Worm (Caenorhabditis elegans) whole organism, L4/young adult: ENCODE results near the gene byn-1.

Experiments used
- W03F9.2 ChIP-seq: fragments of 150-350 bp; optimal IDR thresholded peaks from 2 replicates; lab custom pipeline; 2014; ENCODE audit warnings: missing biosample characterization, missing genetic modification characterization
- dao-5 ChIP-seq: sonication (generic microtip); optimal IDR thresholded peaks from 2 replicates; lab custom pipeline; 2016; ENCODE audit warnings: missing genotype, missing genetic modification characterization, moderate library complexity, missing compliant biosample characterization
- him-1 ChIP-seq: sonication (generic microtip); optimal IDR thresholded peaks from 2 replicates; lab custom pipeline; 2016; ENCODE audit warnings: missing genotype, missing genetic modification reagents, missing genetic modification characterization, missing compliant biosample characterization

byn-1 gene

ce11 chrIII:6904468-6904867, 27.3 kb upstream of the byn-1 start:
- TF ChIP-seq dao-5 (tag; lab: Kevin White, UChicago) (no peak), W03F9.2 (no peak), him-1 (no peak)

ce11 chrIII:6906409-6906808, 25.4 kb upstream of the byn-1 start, which contains the start of gene T07E3.2:
Gene T07E3.2, plus strand, starts transcription at chrIII:6906709.
- TF ChIP-seq W03F9.2, result no peak
- no peak for TF ChIP-seq dao-5 (tag; lab: Kevin White, UChicago)
- no peak for TF ChIP-seq him-1

ce11 chrIII:6912381-6912780, 19.4 kb upstream of the byn-1 start, which contains the start of gene pdf-1:
Gene pdf-1, minus strand, starts transcription at chrIII:6912481.
- TF ChIP-seq him-1 (no peak), W03F9.2 (no peak), dao-5 (tag; lab: Kevin White, UChicago) (no peak)

ce11 chrIII:6914840-6915239, 17.0 kb upstream of the byn-1 start:
- TF ChIP-seq dao-5 (tag; lab: Kevin White, UChicago), result no peak

ce11 chrIII:6928725-6929124, 3.1 kb upstream of the byn-1 start, which contains the start of gene flap-1:
Gene flap-1, minus strand, starts transcription at chrIII:6928825.
- no peak for TF ChIP-seq dao-5 (tag; lab: Kevin White, UChicago)
- TF ChIP-seq him-1, result no peak
- TF ChIP-seq W03F9.2, result no peak

ce11 chrIII:6929558-6930167, 2.1 kb upstream of the byn-1 start, which contains the start of gene inf-1:
Gene inf-1, plus strand, starts transcription at chrIII:6930134.
- TF ChIP-seq him-1 (no peak), W03F9.2 (peak; percentile 77)

- TF ChIP-seq W03F9.2 (no peak), him-1 (no peak), dao-5 (tag; lab: Kevin White, UChicago) (no peak)
Measured at ce11 chrIII:6935269-6936017, 3.6 kb downstream of the byn-1 start, which contains the start of the genes F57B9.8 and coq-2. Gene F57B9.8, minus strand, starts transcription at chrIII:6935319. Gene coq-2, plus strand, starts transcription at chrIII:6935967.

ce11 chrIII:6939523-6939922, 7.7 kb downstream of the byn-1 start, which contains the start of gene F57B9.3:
Gene F57B9.3, plus strand, starts transcription at chrIII:6939823.
- TF ChIP-seq W03F9.2 (no peak), dao-5 (tag; lab: Kevin White, UChicago) (no peak), him-1 (no peak)

- no peak for TF ChIP-seq him-1
- TF ChIP-seq W03F9.2, result no peak
- no peak for TF ChIP-seq dao-5 (tag; lab: Kevin White, UChicago)
Measured at ce11 chrIII:6945319-6945718, 13.5 kb downstream of the byn-1 start.

- TF ChIP-seq W03F9.2, result no peak
- TF ChIP-seq dao-5 (tag; lab: Kevin White, UChicago), result no peak
- TF ChIP-seq him-1, result no peak
Measured at ce11 chrIII:6945747-6946146, 13.9 kb downstream of the byn-1 start, which contains the start of gene abu-13. Gene abu-13, minus strand, starts transcription at chrIII:6945898.

- TF ChIP-seq dao-5 (tag; lab: Kevin White, UChicago), result no peak
- no peak for TF ChIP-seq him-1
- TF ChIP-seq W03F9.2, result no peak
Measured at ce11 chrIII:6946382-6946781, 14.6 kb downstream of the byn-1 start, which contains the start of gene let-711. Gene let-711, plus strand, starts transcription at chrIII:6946718.

ce11 chrIII:6947896-6948295, 16.1 kb downstream of the byn-1 start:
- TF ChIP-seq W03F9.2 (no peak), him-1 (no peak), dao-5 (tag; lab: Kevin White, UChicago) (no peak)

- TF ChIP-seq W03F9.2, result no peak
- no peak for TF ChIP-seq dao-5 (tag; lab: Kevin White, UChicago)
- no peak for TF ChIP-seq him-1
Measured at ce11 chrIII:6951435-6951834, 19.6 kb downstream of the byn-1 start.

ce11 chrIII:6953373-6953772, 21.6 kb downstream of the byn-1 start:
- no peak for TF ChIP-seq him-1
- no peak for TF ChIP-seq dao-5 (tag; lab: Kevin White, UChicago)
- no peak for TF ChIP-seq W03F9.2

- TF ChIP-seq him-1 (no peak), dao-5 (tag; lab: Kevin White, UChicago) (no peak), W03F9.2 (no peak)
Measured at ce11 chrIII:6953978-6954377, 22.2 kb downstream of the byn-1 start.
